Worm (Caenorhabditis elegans) whole organism, L4 larva: Measurements from ENCODE around the gene srv-9.

Experiments
- F10B5.3 ChIP-seq: sonication (generic microtip); optimal IDR thresholded peaks from 2 replicates; lab custom pipeline; 2016; ENCODE audit warnings: mild to moderate bottlenecking, missing genetic modification characterization, missing compliant biosample characterization
- F37D6.2 ChIP-seq: sonication (generic microtip); optimal IDR thresholded peaks from 2 replicates; lab custom pipeline; 2016; ENCODE audit warnings: mild to moderate bottlenecking, missing genetic modification characterization, missing compliant biosample characterization
- F44E2.7 ChIP-seq: fragments of 200-800 bp; sonication (Bioruptor generic); IDR thresholded peaks from 2 replicates; pipeline ENCODE4 v2.1.2; 2022; ENCODE audit warnings: missing genetic modification characterization, missing compliant biosample characterization
- R02D3.7 ChIP-seq: fragments of 150-350 bp; sonication (generic microtip); optimal IDR thresholded peaks from 3 replicates; lab custom pipeline; 2014; ENCODE audit warnings: missing biosample characterization, missing genetic modification characterization
- T20F7.1 ChIP-seq: fragments of 200-800 bp; sonication (Bioruptor generic); optimal IDR thresholded peaks from 2 replicates; lab custom pipeline; 2018; ENCODE audit warnings: mild to moderate bottlenecking, missing genetic modification characterization, missing compliant biosample characterization
- Y5F2A.4 ChIP-seq: fragments of 200-800 bp; sonication (Bioruptor generic); optimal IDR thresholded peaks from 2 replicates; lab custom pipeline; 2018; ENCODE audit warnings: mild to moderate bottlenecking, missing genetic modification characterization, missing compliant biosample characterization
- ZK337.2 ChIP-seq: fragments of 200-800 bp; sonication (Bioruptor generic); IDR thresholded peaks from 2 replicates; pipeline ENCODE4 v1.3.6; 2022; ENCODE audit warnings: missing genetic modification reagents, missing genetic modification characterization, missing compliant biosample characterization
- ZK546.5 ChIP-seq, 2 experiments: sonication (generic microtip); optimal IDR thresholded peaks; 2 replicates each; lab custom pipeline; 2017; ENCODE audit warnings: missing biosample characterization in 2 of 2, missing genetic modification characterization in 2 of 2
- aha-1 ChIP-seq: fragments of 150-350 bp; peaks from one replicate; lab custom pipeline; 2014; ENCODE audit warnings: missing biosample characterization, missing genetic modification characterization
- ama-1 ChIP-seq: fragments of 150-350 bp; optimal IDR thresholded peaks from 2 replicates; lab custom pipeline; 2014; ENCODE audit warnings: inconsistent platforms, mixed read lengths
- attf-4 ChIP-seq: sonication (generic microtip); optimal IDR thresholded peaks from 3 replicates; lab custom pipeline; 2017; ENCODE audit warnings: missing biosample characterization, missing genetic modification characterization
- ceh-20 ChIP-seq: fragments of 200-800 bp; sonication (Bioruptor generic); IDR thresholded peaks from 2 replicates; pipeline ENCODE4 v1.3.6; 2022; ENCODE audit warnings: missing genetic modification reagents, missing genetic modification characterization, missing compliant biosample characterization
- ceh-32 ChIP-seq: sonication (generic microtip); optimal IDR thresholded peaks from 2 replicates; lab custom pipeline; 2016; ENCODE audit warnings: mild to moderate bottlenecking, missing genetic modification characterization, missing compliant biosample characterization; ENCODE audit not compliant: poor library complexity
- ceh-44 ChIP-seq: fragments of 200-800 bp; sonication (Bioruptor generic); IDR thresholded peaks from 2 replicates; pipeline ENCODE4 v1.3.6; 2022; ENCODE audit warnings: missing genetic modification reagents, missing genetic modification characterization, missing compliant biosample characterization
- ceh-62 ChIP-seq: sonication (generic microtip); optimal IDR thresholded peaks from 2 replicates; lab custom pipeline; 2017; ENCODE audit warnings: missing biosample characterization, missing genetic modification characterization
- ctbp-1 ChIP-seq: fragments of 200-800 bp; sonication (Bioruptor generic); IDR thresholded peaks from 2 replicates; pipeline ENCODE4 v1.3.6; 2022; ENCODE audit warnings: missing genetic modification reagents, missing genetic modification characterization, missing compliant biosample characterization
- daf-12 ChIP-seq: fragments of 150-350 bp; optimal IDR thresholded peaks from 2 replicates; lab custom pipeline; 2014; ENCODE audit warnings: missing biosample characterization, missing genetic modification reagents, missing genetic modification characterization
- daf-16 ChIP-seq, 3 experiments: sonication (generic microtip); optimal IDR thresholded peaks; 2 replicates each; lab custom pipeline; 2016 to 2017; ENCODE audit warnings: missing genetic modification characterization in 3 of 3, missing genetic modification reagents in 3 of 3, mild to moderate bottlenecking in 2 of 3, missing compliant biosample characterization in 2 of 3, missing biosample characterization in 1 of 3, moderate library complexity in 1 of 3
- daf-19 ChIP-seq: fragments of 200-800 bp; sonication (Bioruptor generic); conservative IDR thresholded peaks from 2 replicates; pipeline ENCODE4 v1.3.6; 2022; ENCODE audit warnings: missing genetic modification characterization, missing compliant biosample characterization
- dmd-6 ChIP-seq: fragments of 200-800 bp; sonication (Bioruptor generic); IDR thresholded peaks from 2 replicates; pipeline ENCODE4 v1.3.6; 2022; ENCODE audit warnings: missing genetic modification reagents, missing genetic modification characterization, missing compliant biosample characterization
- dpl-1 ChIP-seq: fragments of 150-350 bp; optimal IDR thresholded peaks from 2 replicates; lab custom pipeline; 2014; ENCODE audit warnings: missing biosample characterization, missing genetic modification reagents, missing genetic modification characterization
- duxl-1 ChIP-seq: sonication (generic microtip); optimal IDR thresholded peaks from 2 replicates; lab custom pipeline; 2016; ENCODE audit warnings: mild to moderate bottlenecking, missing genetic modification characterization, moderate library complexity, missing compliant biosample characterization; ENCODE audit not compliant: poor library complexity
- hif-1 ChIP-seq, 2 experiments: sonication (generic microtip); optimal IDR thresholded peaks; 2 replicates each; lab custom pipeline; 2016 to 2017; ENCODE audit warnings: missing compliant biosample characterization in 2 of 2, missing genetic modification characterization in 2 of 2, missing genetic modification reagents in 2 of 2, missing genotype in 2 of 2, mild to moderate bottlenecking in 1 of 2
- jun-1 ChIP-seq: fragments of 150-350 bp; optimal IDR thresholded peaks from 2 replicates; lab custom pipeline; 2014; ENCODE audit warnings: missing biosample characterization, missing genetic modification reagents, missing genetic modification characterization
- lin-1 ChIP-seq: fragments of 200-800 bp; sonication (Bioruptor generic); IDR thresholded peaks from 2 replicates; pipeline ENCODE4 v1.3.6; 2022; ENCODE audit warnings: missing genetic modification reagents, missing genetic modification characterization, missing compliant biosample characterization
- lin-13 ChIP-seq: fragments of 150-350 bp; optimal IDR thresholded peaks from 2 replicates; lab custom pipeline; 2014; ENCODE audit warnings: missing biosample characterization, missing genetic modification reagents, missing genetic modification characterization
- madf-9 ChIP-seq: fragments of 200-800 bp; sonication (Bioruptor generic); conservative IDR thresholded peaks from 2 replicates; pipeline ENCODE4 v1.3.6; 2022; ENCODE audit warnings: missing genetic modification reagents, missing genetic modification characterization, missing compliant biosample characterization
- mdt-29 ChIP-seq: fragments of 200-800 bp; sonication (Bioruptor generic); IDR thresholded peaks from 2 replicates; pipeline ENCODE4 v1.3.6; 2022; ENCODE audit warnings: missing genetic modification reagents, missing genetic modification characterization, missing compliant biosample characterization
- mxl-3 ChIP-seq: fragments of 200-800 bp; sonication (Bioruptor generic); optimal IDR thresholded peaks from 2 replicates; lab custom pipeline; 2018; ENCODE audit warnings: mild to moderate bottlenecking, missing genetic modification characterization, missing compliant biosample characterization
- nhr-11 ChIP-seq: fragments of 150-350 bp; optimal IDR thresholded peaks from 2 replicates; lab custom pipeline; 2014; ENCODE audit warnings: missing biosample characterization, missing genetic modification characterization
- nhr-111 ChIP-seq: fragments of 200-800 bp; sonication (Bioruptor generic); optimal IDR thresholded peaks from 2 replicates; lab custom pipeline; 2018; ENCODE audit warnings: mild to moderate bottlenecking, missing genetic modification characterization, missing compliant biosample characterization
- nhr-41 ChIP-seq: fragments of 200-800 bp; sonication (Bioruptor generic); IDR thresholded peaks from 2 replicates; pipeline ENCODE4 v1.3.6; 2022; ENCODE audit warnings: missing genetic modification reagents, missing genetic modification characterization, missing compliant biosample characterization
- nhr-42 ChIP-seq: fragments of 200-800 bp; sonication (Bioruptor generic); IDR thresholded peaks from 2 replicates; pipeline ENCODE4 v1.3.6; 2022; ENCODE audit warnings: missing genetic modification characterization, missing compliant biosample characterization
- nhr-6 ChIP-seq: fragments of 150-350 bp; optimal IDR thresholded peaks from 2 replicates; lab custom pipeline; 2014; ENCODE audit warnings: missing biosample characterization, missing genetic modification characterization
- nhr-76 ChIP-seq: fragments of 150-350 bp; optimal IDR thresholded peaks from 2 replicates; lab custom pipeline; 2014; ENCODE audit warnings: missing biosample characterization, missing genetic modification characterization
- pha-4 ChIP-seq, 2 experiments: fragments of 150-350 bp in 1 of 2; fragments of 200-800 bp in 1 of 2; sonication (Bioruptor generic) in 1 of 2; IDR thresholded peaks in 1 of 2; optimal IDR thresholded peaks in 1 of 2; 2 replicates each; pipeline versions ENCODE4 v1.3.6 to Lab custom; 2014 to 2022; ENCODE audit warnings: missing genetic modification characterization in 2 of 2, missing genetic modification reagents in 2 of 2, missing biosample characterization in 1 of 2, missing compliant biosample characterization in 1 of 2
- sdz-12 ChIP-seq: fragments of 200-800 bp; sonication (Bioruptor generic); optimal IDR thresholded peaks from 2 replicates; lab custom pipeline; 2018; ENCODE audit warnings: mild to moderate bottlenecking, missing genetic modification characterization, missing compliant biosample characterization
- set-16 ChIP-seq: fragments of 200-800 bp; sonication (Bioruptor generic); IDR thresholded peaks from 2 replicates; pipeline ENCODE4 v1.3.6; 2022; ENCODE audit warnings: missing genetic modification reagents, missing genetic modification characterization, missing compliant biosample characterization
- skn-1 ChIP-seq: fragments of 150-350 bp; optimal IDR thresholded peaks from 2 replicates; lab custom pipeline; 2014; ENCODE audit warnings: missing biosample characterization, missing genetic modification characterization
- snpc-1.2 ChIP-seq: fragments of 200-800 bp; sonication (Bioruptor generic); IDR thresholded peaks from 2 replicates; pipeline ENCODE4 v1.3.6; 2022; ENCODE audit warnings: missing genetic modification reagents, missing genetic modification characterization, missing compliant biosample characterization
- spr-1 ChIP-seq: sonication (generic microtip); optimal IDR thresholded peaks from 2 replicates; lab custom pipeline; 2016; ENCODE audit warnings: mild to moderate bottlenecking, missing genetic modification characterization, missing compliant biosample characterization
- zip-2 ChIP-seq: fragments of 150-350 bp; optimal IDR thresholded peaks from 2 replicates; lab custom pipeline; 2014; ENCODE audit warnings: missing biosample characterization, missing genetic modification characterization
- ztf-11 ChIP-seq: fragments of 150-350 bp; optimal IDR thresholded peaks from 2 replicates; lab custom pipeline; 2014; ENCODE audit warnings: missing biosample characterization, missing genetic modification characterization

srv-9 gene

ce11 chrV:13421697-13422096 is 1.2 kb downstream of the srv-9 start (continued):
- TF ChIP-seq mxl-3 (no peak), nhr-6 (no peak)

ce11 chrV:13420640-13421039 is 2.3 kb downstream of the srv-9 start, which contains the start of gene srv-8:
Gene srv-8, minus strand, starts transcription at chrV:13420740.
- no peak for TF ChIP-seq ceh-62
- no peak for TF ChIP-seq snpc-1.2 (GFP tag; lab: Robert Waterston, UW)
- TF ChIP-seq daf-12 (tag; lab: Kevin White, UChicago) = no peak
- TF ChIP-seq ama-1 (lab: Kevin White, UChicago) = no peak
- no peak for TF ChIP-seq hif-1 (tag; optimal IDR thresholded peaks at IDR 0.05; lab: Kevin White, UChicago)
- no peak for TF ChIP-seq duxl-1 (tag; lab: Kevin White, UChicago)
- no peak for TF ChIP-seq ZK337.2 (GFP tag; lab: Robert Waterston, UW)
- TF ChIP-seq ztf-11 = no peak
- TF ChIP-seq ceh-44 (GFP tag; lab: Robert Waterston, UW) = no peak
- TF ChIP-seq dmd-6 (GFP tag; lab: Robert Waterston, UW) = no peak
- no peak for TF ChIP-seq zip-2
- TF ChIP-seq ceh-20 (GFP tag; lab: Robert Waterston, UW) = no peak
- no peak for TF ChIP-seq aha-1 (tag; lab: Kevin White, UChicago)
- TF ChIP-seq nhr-6 = no peak
- TF ChIP-seq jun-1 (tag; lab: Kevin White, UChicago) = no peak
- no peak for TF ChIP-seq Y5F2A.4
- TF ChIP-seq nhr-76 (tag; lab: Kevin White, UChicago) = no peak
- TF ChIP-seq, all 104 proteins: peak for 0

DNA sequence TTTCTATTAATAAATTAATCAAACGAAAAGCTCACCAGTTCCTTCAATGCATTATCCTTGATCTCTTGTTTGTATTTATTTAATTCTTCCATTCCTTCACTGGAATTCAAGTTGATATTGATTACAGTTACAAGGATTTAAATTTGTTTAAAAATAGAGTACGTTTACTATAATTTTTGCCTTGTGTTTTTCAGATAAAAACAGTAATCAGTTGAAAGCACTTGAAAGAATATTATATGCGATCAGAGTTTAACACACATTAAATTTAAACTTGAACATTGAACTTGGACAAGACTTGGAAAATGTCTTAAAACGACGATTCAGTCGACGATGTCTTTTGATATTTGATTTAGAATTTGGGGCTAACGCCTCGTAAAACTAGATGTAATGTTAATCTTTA is 5.4 kb downstream of the srv-9 start, which contains the start of gene F53F1.6:
Gene F53F1.6 (minus strand): TSS at position 101 of the 400 bp plus-strand sequence.
- TF ChIP-seq madf-9 (GFP tag; lab: Robert Waterston, UW) (no peak), lin-13 (no peak), ZK337.2 (GFP tag; lab: Robert Waterston, UW) (no peak), nhr-111 (GFP tag; lab: Kevin White, UChicago) (no peak)

DNA sequence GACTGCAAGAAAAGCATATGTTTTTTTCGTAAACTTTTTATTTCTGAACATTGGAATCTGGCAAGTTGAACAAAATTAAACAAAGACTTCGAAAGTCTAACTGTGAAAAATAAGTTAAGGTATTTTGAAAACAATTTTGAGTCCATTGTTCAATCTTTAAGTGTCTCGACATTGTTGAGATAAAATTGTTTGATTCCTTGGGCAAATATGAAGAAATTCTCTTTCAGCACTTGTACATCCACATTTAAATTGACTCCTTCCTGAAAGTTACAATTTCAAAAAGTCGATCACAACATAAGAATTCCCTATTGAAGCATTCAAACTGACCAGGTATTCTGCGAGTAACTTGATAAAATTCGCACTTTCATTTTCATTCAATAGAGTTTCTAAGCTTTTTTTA is 6.9 kb downstream of the srv-9 start:
- no peak for TF ChIP-seq ceh-32 (tag; lab: Kevin White, UChicago)
- peak; percentile 41 for TF ChIP-seq ama-1 (lab: Kevin White, UChicago)
- peak; percentile 59 for TF ChIP-seq aha-1 (tag; lab: Kevin White, UChicago)

ce11 chrV:13415462-13415861 is 7.5 kb downstream of the srv-9 start:
- TF ChIP-seq ceh-20 (GFP tag; lab: Robert Waterston, UW) = no peak
- TF ChIP-seq nhr-41 (GFP tag; lab: Robert Waterston, UW) = no peak
- TF ChIP-seq daf-19 (GFP tag; lab: Robert Waterston, UW) = no peak
- no peak for TF ChIP-seq ZK546.5 (tag; optimal IDR thresholded peaks at IDR 0.05; lab: Kevin White, UChicago)
- no peak for TF ChIP-seq mdt-29
- TF ChIP-seq dpl-1 (GFP tag; lab: Kevin White, UChicago) = no peak
- TF ChIP-seq spr-1 (tag; lab: Kevin White, UChicago) = no peak
- TF ChIP-seq sdz-12 = no peak
- TF ChIP-seq lin-1 = no peak
- TF ChIP-seq skn-1 (tag; lab: Kevin White, UChicago) = no peak
- no peak for TF ChIP-seq duxl-1 (tag; lab: Kevin White, UChicago)
- no peak for TF ChIP-seq R02D3.7
- no peak for TF ChIP-seq F37D6.2 (tag; lab: Kevin White, UChicago)
- TF ChIP-seq nhr-42 (GFP tag; lab: Robert Waterston, UW) = no peak
- TF ChIP-seq F44E2.7 (GFP tag; lab: Robert Waterston, UW) = no peak
- peak; percentile 70; the same call in 1 of the 2 replicates for TF ChIP-seq pha-4 (GFP tag; IDR thresholded peaks at IDR 0.05; lab: Robert Waterston, UW)
- no peak for TF ChIP-seq pha-4 (tag; optimal IDR thresholded peaks at IDR 0.05; lab: Kevin White, UChicago)
- no peak for TF ChIP-seq daf-16 (GFP tag; optimal IDR thresholded peaks at IDR 0.05; lab: Kevin White, UChicago)
- TF ChIP-seq daf-16 (tag; optimal IDR thresholded peaks at IDR 0.05; lab: Kevin White, UChicago) = no peak
- 0 out of 2 replicates have a peak, but pooled peaks have one; percentile 20 for TF ChIP-seq ctbp-1 (GFP tag; lab: Robert Waterston, UW)
- TF ChIP-seq set-16 (GFP tag; lab: Robert Waterston, UW) = peak; percentile 99
- TF ChIP-seq lin-13 = no peak
- TF ChIP-seq F10B5.3 (tag; lab: Kevin White, UChicago) = peak; percentile 6
- no peak for TF ChIP-seq nhr-11 (tag; lab: Kevin White, UChicago)
- no peak for TF ChIP-seq T20F7.1
- TF ChIP-seq aha-1 (tag; lab: Kevin White, UChicago) = peak; percentile 89
- TF ChIP-seq attf-4 = no peak
